Fruit fly (Drosophila melanogaster): ENCODE results near the gene CG42594.

The CG42594 gene

DNA sequence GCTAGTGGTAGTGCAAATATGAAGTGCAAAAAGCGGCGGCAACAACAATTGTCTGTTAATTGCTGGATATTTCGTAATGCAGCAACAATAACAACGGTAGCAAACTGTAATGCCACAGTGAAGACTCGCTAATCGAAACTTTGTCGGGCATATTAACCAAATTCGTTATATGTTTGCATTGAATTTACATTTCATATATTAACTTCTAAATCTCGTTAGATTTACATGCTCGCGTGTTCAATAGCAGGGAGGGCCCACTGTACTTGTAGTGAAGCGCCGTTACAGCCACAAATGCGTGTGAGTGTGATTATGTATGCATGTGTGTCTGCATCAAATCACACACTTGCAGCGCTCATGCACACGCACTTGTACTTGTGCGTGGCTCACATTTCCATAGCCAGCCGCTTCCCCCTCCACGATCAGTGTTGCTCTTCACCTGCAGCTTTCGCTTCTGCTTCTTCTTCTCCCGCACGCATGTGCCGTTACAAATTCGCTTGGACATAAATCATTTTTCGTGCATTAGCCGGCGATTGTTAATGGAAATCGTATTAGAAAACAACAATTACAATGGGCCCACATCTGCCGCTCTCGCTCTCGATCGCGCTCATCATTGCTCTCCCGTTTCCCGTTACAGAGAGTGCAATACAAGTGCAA is 99.3 kb downstream of the CG42594 start (continued):
- peak; percentile 82 for TF ChIP-seq lbe (GFP tag; optimal IDR thresholded peaks at IDR 0.05)
- TF ChIP-seq CG10431 (GFP tag; optimal IDR thresholded peaks at IDR 0.05): peak; percentile 87
- TF ChIP-seq Myb (GFP tag; optimal IDR thresholded peaks at IDR 0.05): peak; percentile 74
- TF ChIP-seq CG15696 (tag; optimal IDR thresholded peaks at IDR 0.05): peak; percentile 98
- peak; percentile 83 for TF ChIP-seq Fer2 (tag; optimal IDR thresholded peaks at IDR 0.05)
- TF ChIP-seq PHDP (tag; optimal IDR thresholded peaks at IDR 0.05): peak; percentile 92
- TF ChIP-seq ato (GFP tag; IDR thresholded peaks at IDR 0.05; ENCODE audit: partially characterized antibody): no peak
- TF ChIP-seq D19B (GFP tag; optimal IDR thresholded peaks at IDR 0.05): peak; percentile 64
- TF ChIP-seq p53 (GFP tag; optimal IDR thresholded peaks at IDR 0.05): peak; percentile 80
- TF ChIP-seq Kr (GFP tag; optimal IDR thresholded peaks at IDR 0.05): peak; percentile 82
- peak; percentile 53 for TF ChIP-seq CG7271 (tag; optimal IDR thresholded peaks at IDR 0.05)
- TF ChIP-seq NC2α (GFP tag; optimal IDR thresholded peaks at IDR 0.05): peak; percentile 91
- TF ChIP-seq CG2129 (GFP tag; IDR thresholded peaks at IDR 0.05; ENCODE audit: partially characterized antibody): no peak
- peak; percentile 86 for TF ChIP-seq en (GFP tag; optimal IDR thresholded peaks at IDR 0.05)
- no peak for TF ChIP-seq chinmo (GFP tag; IDR thresholded peaks at IDR 0.05; ENCODE audit: partially characterized antibody)
- TF ChIP-seq CG13775 (GFP tag; optimal IDR thresholded peaks at IDR 0.05): peak; percentile 90
- TF ChIP-seq pita (GFP tag; optimal IDR thresholded peaks at IDR 0.05): no peak
- TF ChIP-seq CG6272 (GFP tag; IDR thresholded peaks at IDR 0.05): peak; percentile 87
- peak; percentile 95 for TF ChIP-seq zen (tag; optimal IDR thresholded peaks at IDR 0.05)
- peak; percentile 87 for TF ChIP-seq CG4360 (GFP tag; IDR thresholded peaks at IDR 0.05)
- TF ChIP-seq CG30431 (GFP tag; optimal IDR thresholded peaks at IDR 0.05): peak; percentile 95
- peak; percentile 89 for TF ChIP-seq CG6813 (GFP tag; optimal IDR thresholded peaks at IDR 0.05)
- TF ChIP-seq NFAT (GFP tag; IDR thresholded peaks at IDR 0.05): peak; percentile 90
- peak; percentile 84 for TF ChIP-seq CG7987 (GFP tag; optimal IDR thresholded peaks at IDR 0.05)
- peak; percentile 96 for TF ChIP-seq Ssrp (tag; optimal IDR thresholded peaks at IDR 0.05)
- peak; percentile 84 for TF ChIP-seq da (GFP tag; optimal IDR thresholded peaks at IDR 0.05)
- TF ChIP-seq jumu (GFP tag; optimal IDR thresholded peaks at IDR 0.05): peak; percentile 94
- no peak for TF ChIP-seq CG14860 (GFP tag; IDR thresholded peaks at IDR 0.05; ENCODE audit: partially characterized antibody)
- peak; percentile 93 for TF ChIP-seq Abd-B (GFP tag; optimal IDR thresholded peaks at IDR 0.05)
- TF ChIP-seq btn (GFP tag; optimal IDR thresholded peaks at IDR 0.05): peak; percentile 92
- peak; percentile 95 for TF ChIP-seq gce (GFP tag; IDR thresholded peaks at IDR 0.05)
- peak; percentile 88 for TF ChIP-seq CG11247 (GFP tag; IDR thresholded peaks at IDR 0.05)
- peak; percentile 95 for TF ChIP-seq CG2875 (GFP tag; optimal IDR thresholded peaks at IDR 0.05)
- peak; percentile 99 for TF ChIP-seq CG32772 (GFP tag; IDR thresholded peaks at IDR 0.05)
- TF ChIP-seq sima (GFP tag; optimal IDR thresholded peaks at IDR 0.05): peak; percentile 67
- TF ChIP-seq CG4617 (GFP tag; optimal IDR thresholded peaks at IDR 0.05; ENCODE audit: borderline replicate concordance): peak; percentile 87
- peak; percentile 86 for TF ChIP-seq NK7.1 (GFP tag; optimal IDR thresholded peaks at IDR 0.05)
- no peak; the same call in 1 of the 2 replicates for TF ChIP-seq dimm (GFP tag; IDR thresholded peaks at IDR 0.05)
- TF ChIP-seq CG10209 (GFP tag; optimal IDR thresholded peaks at IDR 0.05): peak; percentile 91
- peak; percentile 65 for TF ChIP-seq CTCF (GFP tag; optimal IDR thresholded peaks at IDR 0.05)
- TF ChIP-seq caup (GFP tag; optimal IDR thresholded peaks at IDR 0.05; ENCODE audit: severe bottlenecking): peak; percentile 84
- peak; percentile 95 for TF ChIP-seq CG8089 (GFP tag; optimal IDR thresholded peaks at IDR 0.05)
- TF ChIP-seq CG8924 (tag; optimal IDR thresholded peaks at IDR 0.05): peak; percentile 93
- peak; percentile 96 for TF ChIP-seq az2 (GFP tag; optimal IDR thresholded peaks at IDR 0.05)
- peak; percentile 83 to 97 for TF ChIP-seq bsh (GFP tag; optimal IDR thresholded peaks at IDR 0.05)
- TF ChIP-seq CG12104 (GFP tag; optimal IDR thresholded peaks at IDR 0.05): peak; percentile 88
- peak; percentile 92 for TF ChIP-seq MTF-1 (GFP tag; optimal IDR thresholded peaks at IDR 0.05; ENCODE audit: borderline replicate concordance)
- TF ChIP-seq gem (tag; optimal IDR thresholded peaks at IDR 0.05): peak; percentile 96
- peak; percentile 98 for TF ChIP-seq CG1603 (tag; optimal IDR thresholded peaks at IDR 0.05)

All from whole organism, embryonic.